Worm (Caenorhabditis elegans): ENCODE results near the gene wdr-60.

The wdr-60 gene

ce11 chrIII:4948631-4949030, 38.4 kb upstream of the wdr-60 start:
- peak; percentile 12 for TF ChIP-seq blmp-1 (tag; optimal IDR thresholded peaks at IDR 0.05)
- TF ChIP-seq hpl-2 (GFP tag; optimal IDR thresholded peaks at IDR 0.05): no peak
- no peak for TF ChIP-seq pag-3 (tag; optimal IDR thresholded peaks at IDR 0.05; ENCODE audit: borderline replicate concordance, insufficient read depth)

- TF ChIP-seq lin-13 (GFP tag; optimal IDR thresholded peaks at IDR 0.05) (no peak), unc-62 (GFP tag; optimal IDR thresholded peaks at IDR 0.05) (no peak), fkh-8 (tag; optimal IDR thresholded peaks at IDR 0.05) (peak; percentile 77), ceh-90 (tag; optimal IDR thresholded peaks at IDR 0.05) (no peak), efl-3 (GFP tag; optimal IDR thresholded peaks at IDR 0.05) (no peak), lin-15B (tag; optimal IDR thresholded peaks at IDR 0.05) (no peak), zip-4 (GFP tag; optimal IDR thresholded peaks at IDR 0.05) (no peak), ceh-82 (tag; optimal IDR thresholded peaks at IDR 0.05) (peak in 2 of 3 experiments; percentile 22 to 47), unc-130 (tag; optimal IDR thresholded peaks at IDR 0.05) (no peak), dsc-1 (tag; optimal IDR thresholded peaks at IDR 0.05) (no peak), aha-1 (tag; optimal IDR thresholded peaks at IDR 0.05) (no peak), hlh-4 (tag; optimal IDR thresholded peaks at IDR 0.05) (no peak), lsy-2 (tag; optimal IDR thresholded peaks at IDR 0.05) (peak; percentile 25 to 57), alr-1 (tag; optimal IDR thresholded peaks at IDR 0.05; ENCODE audit: borderline replicate concordance) (no peak), tlp-1 (tag; optimal IDR thresholded peaks at IDR 0.05) (no peak), unc-86 (tag; optimal IDR thresholded peaks at IDR 0.05) (peak; percentile 49), nhr-19 (GFP tag; conservative IDR thresholded peaks at IDR 0.05) (no peak), fkh-4 (tag; optimal IDR thresholded peaks at IDR 0.05; ENCODE audit: borderline replicate concordance) (no peak), ama-1 (optimal IDR thresholded peaks at IDR 0.05) (no peak), hpl-2 (GFP tag; optimal IDR thresholded peaks at IDR 0.05) (no peak), lin-14 (GFP tag; optimal IDR thresholded peaks at IDR 0.05) (peak; percentile 89), isw-1 (GFP tag; IDR thresholded peaks at IDR 0.05) (peak; percentile 29), pqm-1 (tag; optimal IDR thresholded peaks at IDR 0.05) (no peak), C16A3.4 (tag; optimal IDR thresholded peaks at IDR 0.05) (no peak), mab-9 (GFP tag; IDR thresholded peaks at IDR 0.05) (no peak), lir-3 (tag; optimal IDR thresholded peaks at IDR 0.05; ENCODE audit: poor library complexity) (no peak), skn-1 (tag; optimal IDR thresholded peaks at IDR 0.05) (no peak), ets-5 (GFP tag; IDR thresholded peaks at IDR 0.05) (no peak), nhr-90 (tag; optimal IDR thresholded peaks at IDR 0.05; ENCODE audit: poor library complexity) (no peak), mdl-1 (tag; optimal IDR thresholded peaks at IDR 0.05) (peak in 1 of 2 experiments; percentile 19), nhr-12 (tag; optimal IDR thresholded peaks at IDR 0.05) (no peak), blmp-1 (tag; optimal IDR thresholded peaks at IDR 0.05) (no peak), snpc-4 (tag; optimal IDR thresholded peaks at IDR 0.05) (peak; percentile 15), lin-39 (tag; optimal IDR thresholded peaks at IDR 0.05) (no peak), ztf-11 (tag; optimal IDR thresholded peaks at IDR 0.05) (no peak), zag-1 (tag; optimal IDR thresholded peaks at IDR 0.05) (no peak), nhr-76 (tag; optimal IDR thresholded peaks at IDR 0.05) (no peak), sox-4 (tag; optimal IDR thresholded peaks at IDR 0.05) (no peak), tbx-2 (tag; optimal IDR thresholded peaks at IDR 0.05) (peak; percentile 32), nhr-84 (tag; optimal IDR thresholded peaks at IDR 0.05) (no peak), grh-1 (GFP tag; IDR thresholded peaks at IDR 0.05) (no peak), snu-23 (GFP tag; optimal IDR thresholded peaks at IDR 0.05) (peak; percentile 57), ceh-63 (GFP tag; optimal IDR thresholded peaks at IDR 0.05) (no peak), pax-3 (tag; optimal IDR thresholded peaks at IDR 0.05) (no peak), Y116A8C.19 (tag; optimal IDR thresholded peaks at IDR 0.05; ENCODE audit: borderline replicate concordance) (no peak), irx-1 (tag; optimal IDR thresholded peaks at IDR 0.05) (no peak), egl-27 (tag; optimal IDR thresholded peaks at IDR 0.05) (no peak), lin-35 (GFP tag; optimal IDR thresholded peaks at IDR 0.05) (peak; percentile 36 to 56), mep-1 (tag; optimal IDR thresholded peaks at IDR 0.05) (peak; percentile 43), sup-37 (GFP tag; optimal IDR thresholded peaks at IDR 0.05) (no peak)
Measured at ce11 chrIII:4950345-4950744, 36.7 kb upstream of the wdr-60 start.
